Fruit fly (Drosophila melanogaster) whole organism, embryonic: ENCODE data around the gene CG10874.

Experiments used
- Antp ChIP-seq: fragments of 200-800 bp; sonication (Bioruptor generic); optimal IDR thresholded peaks from 3 replicates; lab custom pipeline; 2016; ENCODE audit warnings: missing biosample characterization, missing genetic modification characterization
- Atf-2 ChIP-seq: fragments of 200-800 bp; sonication (Bioruptor generic); optimal IDR thresholded peaks from 2 replicates; lab custom pipeline; 2016; ENCODE audit warnings: missing biosample characterization, missing genetic modification characterization
- B-H2 ChIP-seq: fragments of 200-800 bp; sonication (Bioruptor generic); optimal IDR thresholded peaks from 2 replicates; lab custom pipeline; 2018; ENCODE audit warnings: missing biosample characterization, mild to moderate bottlenecking, missing genetic modification characterization
- CG10565 ChIP-seq: fragments of 200-800 bp; sonication (Bioruptor generic); optimal IDR thresholded peaks from 3 replicates; lab custom pipeline; 2016; ENCODE audit warnings: missing biosample characterization, mild to moderate bottlenecking, missing genetic modification characterization
- CG12219 ChIP-seq: fragments of 200-800 bp; sonication (Bioruptor generic); optimal IDR thresholded peaks from 3 replicates; lab custom pipeline; 2018; ENCODE audit warnings: missing biosample characterization, mild to moderate bottlenecking, missing genetic modification characterization
- CG12391 ChIP-seq: fragments of 200-800 bp; sonication (Bioruptor generic); optimal IDR thresholded peaks from 3 replicates; lab custom pipeline; 2018; ENCODE audit warnings: missing biosample characterization, mild to moderate bottlenecking, missing genetic modification characterization, moderate library complexity
- CG14014 ChIP-seq: fragments of 200-800 bp; sonication (Bioruptor generic); IDR thresholded peaks from 2 replicates; pipeline ENCODE4 v1.3.6; 2022; ENCODE audit warnings: missing biosample characterization, missing genetic modification characterization
- CG15269 ChIP-seq: fragments of 200-800 bp; sonication (Bioruptor generic); optimal IDR thresholded peaks from 2 replicates; lab custom pipeline; 2018; ENCODE audit warnings: missing biosample characterization, mild to moderate bottlenecking, missing genetic modification characterization, moderate library complexity
- CG2199 ChIP-seq: fragments of 200-800 bp; sonication (Bioruptor generic); IDR thresholded peaks from 3 replicates; pipeline ENCODE4 v1.3.6; 2022; ENCODE audit warnings: missing biosample characterization, missing genetic modification characterization
- CG3281 ChIP-seq: fragments of 200-800 bp; sonication (Bioruptor generic); optimal IDR thresholded peaks from 3 replicates; lab custom pipeline; 2017; ENCODE audit warnings: missing biosample characterization, mild to moderate bottlenecking, missing genetic modification characterization
- CG6175 ChIP-seq: fragments of 200-800 bp; sonication (Bioruptor generic); IDR thresholded peaks from 3 replicates; pipeline ENCODE4 v1.3.6; 2022; ENCODE audit warnings: missing biosample characterization, missing genetic modification characterization
- CG6765 ChIP-seq: fragments of 200-800 bp; sonication (Bioruptor generic); optimal IDR thresholded peaks from 3 replicates; lab custom pipeline; 2017; ENCODE audit warnings: missing biosample characterization, mild to moderate bottlenecking, missing genetic modification characterization
- CG7372 ChIP-seq: fragments of 200-800 bp; sonication (Bioruptor generic); IDR thresholded peaks from 2 replicates; pipeline ENCODE4 v1.3.6; 2022; ENCODE audit warnings: missing biosample characterization, missing genetic modification characterization
- CG7839 ChIP-seq: fragments of 200-800 bp; sonication (Bioruptor generic); optimal IDR thresholded peaks from 3 replicates; lab custom pipeline; 2018; ENCODE audit warnings: missing biosample characterization, mild to moderate bottlenecking, missing genetic modification characterization, moderate library complexity
- CG9437 ChIP-seq: fragments of 200-800 bp; sonication (Bioruptor generic); optimal IDR thresholded peaks from 2 replicates; lab custom pipeline; 2018; ENCODE audit warnings: missing biosample characterization, mild to moderate bottlenecking, missing genetic modification characterization
- Dfd ChIP-seq, 2 experiments: fragments of >200 bp; optimal IDR thresholded peaks; 2 replicates each; lab custom pipeline; 2017; ENCODE audit warnings: missing biosample characterization in 2 of 2, missing genetic modification characterization in 2 of 2
- ERR ChIP-seq: fragments of 200-800 bp; sonication (Bioruptor generic); optimal IDR thresholded peaks from 2 replicates; lab custom pipeline; 2016; ENCODE audit warnings: missing biosample characterization, missing genetic modification characterization
- GATAe ChIP-seq: fragments of 200-800 bp; sonication (Bioruptor generic); conservative IDR thresholded peaks from 2 replicates; pipeline ENCODE4 v1.3.6; 2022; ENCODE audit warnings: missing biosample characterization, missing genetic modification characterization
- H15 ChIP-seq: fragments of 200-800 bp; sonication (Bioruptor generic); IDR thresholded peaks from 3 replicates; pipeline ENCODE4 v1.3.6; 2022; ENCODE audit warnings: missing biosample characterization, missing genetic modification characterization
- H2.0 ChIP-seq: fragments of 200-800 bp; sonication (Bioruptor generic); IDR thresholded peaks from 2 replicates; pipeline ENCODE4 v1.3.6; 2022; ENCODE audit warnings: missing biosample characterization, missing genetic modification characterization
- Hmx ChIP-seq: fragments of 200-800 bp; sonication (Bioruptor generic); optimal IDR thresholded peaks from 2 replicates; lab custom pipeline; 2016; ENCODE audit warnings: missing biosample characterization, missing genetic modification characterization
- Hr39 ChIP-seq: fragments of >200 bp; optimal IDR thresholded peaks from 2 replicates; lab custom pipeline; 2017
- Hr51 ChIP-seq, 2 experiments: fragments of 200-800 bp; sonication (Bioruptor generic); optimal IDR thresholded peaks; 2 replicates in 1 of 2; 3 replicates in 1 of 2; lab custom pipeline; 2016 to 2018; ENCODE audit warnings: missing biosample characterization in 2 of 2, missing genetic modification characterization in 2 of 2, mild to moderate bottlenecking in 1 of 2, moderate library complexity in 1 of 2
- Kr ChIP-seq: fragments of 200-800 bp; sonication (Bioruptor generic); optimal IDR thresholded peaks from 2 replicates; lab custom pipeline; 2017; ENCODE audit warnings: missing biosample characterization, mild to moderate bottlenecking, missing genetic modification characterization
- Lhr ChIP-seq: fragments of 200-800 bp; sonication (Bioruptor generic); optimal IDR thresholded peaks from 3 replicates; lab custom pipeline; 2017; ENCODE audit warnings: mild to moderate bottlenecking, missing biosample characterization, missing genetic modification reagents, missing genetic modification characterization
- MBD-R2 ChIP-seq: fragments of 200-800 bp; sonication (Bioruptor generic); IDR thresholded peaks from 2 replicates; pipeline ENCODE4 v1.3.6; 2022; ENCODE audit warnings: missing biosample characterization, missing genetic modification characterization
- Mad ChIP-seq: fragments of 200-800 bp; sonication (Bioruptor generic); optimal IDR thresholded peaks from 2 replicates; lab custom pipeline; 2016; ENCODE audit warnings: missing biosample characterization, missing genetic modification characterization
- Max ChIP-seq: fragments of 200-800 bp; sonication (Bioruptor generic); optimal IDR thresholded peaks from 2 replicates; lab custom pipeline; 2016; ENCODE audit warnings: missing biosample characterization, mild to moderate bottlenecking, missing genetic modification characterization
- Mrtf ChIP-seq: fragments of 200-800 bp; sonication (Bioruptor generic); IDR thresholded peaks from 3 replicates; pipeline ENCODE4 v1.3.6; 2022; ENCODE audit warnings: missing biosample characterization, missing genetic modification characterization
- Myb ChIP-seq: fragments of 200-800 bp; sonication (Bioruptor generic); optimal IDR thresholded peaks from 2 replicates; lab custom pipeline; 2016; ENCODE audit warnings: missing biosample characterization, missing genetic modification characterization
- Ptx1 ChIP-seq: fragments of 200-800 bp; sonication (Bioruptor generic); IDR thresholded peaks from 2 replicates; pipeline ENCODE4 v1.3.6; 2022; ENCODE audit warnings: missing biosample characterization, missing genetic modification characterization
- Side ChIP-seq: fragments of 200-800 bp; sonication (Bioruptor generic); optimal IDR thresholded peaks from 2 replicates; lab custom pipeline; 2016; ENCODE audit warnings: missing biosample characterization, missing genetic modification characterization
- al ChIP-seq: fragments of 200-800 bp; sonication (Bioruptor generic); IDR thresholded peaks from 2 replicates; pipeline ENCODE4 v1.3.6; 2022; ENCODE audit warnings: missing biosample characterization, missing genetic modification characterization
- amos ChIP-seq: fragments of 200-800 bp; sonication (Bioruptor generic); IDR thresholded peaks from 2 replicates; pipeline ENCODE4 v1.3.6; 2022; ENCODE audit warnings: missing biosample characterization, missing genetic modification characterization; ENCODE audit not compliant: partially characterized antibody
- cato ChIP-seq: fragments of 200-800 bp; sonication (Bioruptor generic); optimal IDR thresholded peaks from 2 replicates; lab custom pipeline; 2016; ENCODE audit warnings: missing biosample characterization, missing genetic modification characterization, borderline replicate concordance
- cg ChIP-seq: fragments of 200-800 bp; sonication (Bioruptor generic); optimal IDR thresholded peaks from 3 replicates; lab custom pipeline; 2019; ENCODE audit warnings: missing biosample characterization, mild to moderate bottlenecking, missing genetic modification characterization, moderate library complexity
- dpn ChIP-seq, 2 experiments: fragments of 200-800 bp; sonication (Bioruptor generic); optimal IDR thresholded peaks; 3 replicates each; lab custom pipeline; 2016; ENCODE audit warnings: missing biosample characterization in 2 of 2, missing genetic modification characterization in 2 of 2
- esg ChIP-seq: fragments of 200-800 bp; sonication (Bioruptor generic); conservative IDR thresholded peaks from 2 replicates; pipeline ENCODE4 v1.3.6; 2022; ENCODE audit warnings: missing biosample characterization, missing genetic modification characterization
- eve ChIP-seq, 2 experiments: fragments of >200 bp; optimal IDR thresholded peaks; 2 replicates each; lab custom pipeline; 2017; ENCODE audit warnings: missing biosample characterization in 2 of 2, missing genetic modification characterization in 2 of 2
- exex ChIP-seq: fragments of 200-800 bp; sonication (Bioruptor generic); optimal IDR thresholded peaks from 4 replicates; lab custom pipeline; 2018; ENCODE audit warnings: missing biosample characterization, mild to moderate bottlenecking, missing genetic modification characterization, moderate library complexity
- fd3F ChIP-seq: fragments of 200-800 bp; sonication (Bioruptor generic); optimal IDR thresholded peaks from 2 replicates; lab custom pipeline; 2018; ENCODE audit warnings: missing biosample characterization, mild to moderate bottlenecking, missing genetic modification characterization, moderate library complexity
- gfzf ChIP-seq: fragments of 200-800 bp; sonication (Bioruptor generic); optimal IDR thresholded peaks from 2 replicates; lab custom pipeline; 2016; ENCODE audit warnings: missing biosample characterization, mild to moderate bottlenecking, missing genetic modification characterization, moderate library complexity
- grn ChIP-seq: fragments of 200-800 bp; sonication (Bioruptor generic); optimal IDR thresholded peaks from 3 replicates; lab custom pipeline; 2017; ENCODE audit warnings: missing biosample characterization, missing genetic modification characterization
- gro ChIP-seq: fragments of 200-800 bp; sonication (Bioruptor generic); optimal IDR thresholded peaks from 2 replicates; lab custom pipeline; 2016; ENCODE audit warnings: missing biosample characterization, missing genetic modification characterization
- gsb-n ChIP-seq: fragments of 200-800 bp; sonication (Bioruptor generic); optimal IDR thresholded peaks from 3 replicates; lab custom pipeline; 2018; ENCODE audit warnings: missing biosample characterization, mild to moderate bottlenecking, missing genetic modification characterization
- insv ChIP-seq, 2 experiments: fragments of 200-800 bp; sonication (Bioruptor generic); optimal IDR thresholded peaks; 3 replicates each; lab custom pipeline; 2016 to 2018; ENCODE audit warnings: missing biosample characterization in 2 of 2, missing genetic modification characterization in 2 of 2
- nau ChIP-seq: fragments of 200-800 bp; sonication (Bioruptor generic); optimal IDR thresholded peaks from 3 replicates; lab custom pipeline; 2017; ENCODE audit warnings: missing biosample characterization, mild to moderate bottlenecking, missing genetic modification characterization, missing genetic modification reagents
- nerfin-2 ChIP-seq: fragments of 200-800 bp; sonication (Bioruptor generic); IDR thresholded peaks from 2 replicates; pipeline ENCODE4 v1.3.6; 2022; ENCODE audit warnings: missing biosample characterization, missing genetic modification characterization; ENCODE audit not compliant: partially characterized antibody
- pnt ChIP-seq: fragments of 200-800 bp; sonication (Bioruptor generic); optimal IDR thresholded peaks from 3 replicates; lab custom pipeline; 2016; ENCODE audit warnings: missing biosample characterization, missing genetic modification characterization
- run ChIP-seq: fragments of 200-800 bp; sonication (Bioruptor generic); optimal IDR thresholded peaks from 3 replicates; lab custom pipeline; 2018; ENCODE audit warnings: missing biosample characterization, mild to moderate bottlenecking, missing genetic modification characterization

CG10874 gene

DNA sequence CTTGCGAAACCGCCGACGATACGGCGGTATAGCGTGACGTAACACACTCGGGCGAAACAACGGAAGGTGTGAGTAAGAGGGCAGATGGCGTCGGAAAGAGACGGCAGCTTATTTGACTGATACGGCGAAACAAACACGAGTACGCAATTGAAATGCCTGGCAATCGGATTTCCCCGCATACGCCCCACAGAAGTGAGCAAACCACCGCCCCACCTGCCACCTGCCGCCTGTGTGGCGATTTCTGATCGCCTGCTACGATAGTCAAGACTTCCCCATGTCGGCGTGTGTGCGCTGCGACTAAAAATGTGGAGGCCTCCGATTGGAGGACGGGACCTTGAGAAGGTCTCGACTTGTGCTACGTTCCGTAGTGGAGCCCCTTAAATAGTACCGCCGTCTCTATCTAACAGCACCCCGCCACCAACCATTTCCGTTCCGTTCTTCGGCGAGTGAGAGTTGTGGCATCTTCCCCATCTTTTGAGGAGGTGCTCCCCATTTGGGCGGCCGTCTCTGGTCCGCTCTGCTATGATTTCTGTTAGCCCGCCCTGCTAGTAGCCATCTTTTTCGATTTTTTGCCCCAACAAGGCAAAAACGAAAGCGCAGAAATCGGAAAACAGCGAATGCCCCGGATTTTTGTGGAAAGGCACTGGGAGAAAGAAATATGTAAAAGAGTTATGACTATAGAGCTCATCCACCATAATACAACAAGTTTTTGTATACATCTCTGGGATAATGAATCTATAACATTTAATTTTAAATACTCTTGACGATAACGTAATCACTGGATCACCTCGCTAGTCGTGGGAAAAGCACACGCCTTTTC is 6.6 kb upstream of the CG10874 start:
- TF ChIP-seq exex (tag; lab: Kevin White, UChicago), result peak; percentile 36
- peak; percentile 94 for TF ChIP-seq CG9437
- peak; percentile 76 for TF ChIP-seq Mad (GFP tag; lab: Kevin White, UChicago)
- TF ChIP-seq cato (GFP tag; lab: Kevin White, UChicago), result peak; percentile 70
- peak; percentile 86 to 91 for TF ChIP-seq dpn (GFP tag; optimal IDR thresholded peaks at IDR 0.05; lab: Kevin White, UChicago)
- no peak for TF ChIP-seq esg (GFP tag; lab: Robert Waterston, UW)
- TF ChIP-seq Ptx1 (GFP tag; lab: Robert Waterston, UW), result no peak
- TF ChIP-seq CG15269 (tag; lab: Kevin White, UChicago), result peak; percentile 82
- no peak for TF ChIP-seq GATAe
- TF ChIP-seq Atf-2 (GFP tag; lab: Kevin White, UChicago), result peak; percentile 86
- TF ChIP-seq CG7839, result peak; percentile 89
- TF ChIP-seq pnt (GFP tag; lab: Kevin White, UChicago), result peak; percentile 87
- peak; percentile 88 for TF ChIP-seq Antp (GFP tag; lab: Kevin White, UChicago)
- peak; percentile 57 for TF ChIP-seq cg
- peak; percentile 28 for TF ChIP-seq B-H2
- TF ChIP-seq Hr51 (GFP tag; optimal IDR thresholded peaks at IDR 0.05; lab: Kevin White, UChicago), result peak; percentile 66 to 88
- no peak for TF ChIP-seq CG14014
- no peak for TF ChIP-seq insv (GFP tag; optimal IDR thresholded peaks at IDR 0.05; lab: Kevin White, UChicago)
- no peak for TF ChIP-seq Dfd (GFP tag; optimal IDR thresholded peaks at IDR 0.05; lab: Kevin White, UChicago)
- no peak for TF ChIP-seq CG2199 (GFP tag; lab: Robert Waterston, UW)
- TF ChIP-seq nau, result peak; percentile 74
- peak; percentile 80 for TF ChIP-seq gro (GFP tag; lab: Kevin White, UChicago)
- no peak for TF ChIP-seq H15 (GFP tag; lab: Robert Waterston, UW)
- TF ChIP-seq Myb (GFP tag; lab: Kevin White, UChicago), result peak; percentile 60
- peak; percentile 72 for TF ChIP-seq run (tag; lab: Kevin White, UChicago)
- no peak for TF ChIP-seq CG7372 (GFP tag; lab: Robert Waterston, UW)
- TF ChIP-seq MBD-R2, result no peak
- peak; percentile 53 for TF ChIP-seq CG6765 (GFP tag; lab: Kevin White, UChicago)
- no peak for TF ChIP-seq Kr (GFP tag; lab: Kevin White, UChicago)
- TF ChIP-seq Hr39 (lab: Kevin White, UChicago), result no peak
- peak; percentile 90 for TF ChIP-seq Side
- TF ChIP-seq grn, result peak; percentile 78
- TF ChIP-seq ERR (GFP tag; lab: Kevin White, UChicago), result peak; percentile 73
- peak; percentile 88 for TF ChIP-seq CG12219 (GFP tag; lab: Kevin White, UChicago)
- TF ChIP-seq fd3F (GFP tag; lab: Kevin White, UChicago), result peak; percentile 46
- peak; percentile 48 for TF ChIP-seq CG10565 (GFP tag; lab: Kevin White, UChicago)
- TF ChIP-seq Mrtf (GFP tag; lab: Robert Waterston, UW), result no peak
- no peak for TF ChIP-seq nerfin-2
- no peak for TF ChIP-seq amos
- no peak for TF ChIP-seq gfzf
- no peak for TF ChIP-seq al (GFP tag; lab: Robert Waterston, UW)
- TF ChIP-seq CG6175 (GFP tag; lab: Robert Waterston, UW), result no peak
- no peak for TF ChIP-seq H2.0 (GFP tag; lab: Robert Waterston, UW)
- peak; percentile 62 for TF ChIP-seq Lhr (GFP tag; lab: Kevin White, UChicago)
- TF ChIP-seq CG12391 (tag; lab: Kevin White, UChicago), result peak; percentile 90
- peak; percentile 55 for TF ChIP-seq Hmx (GFP tag; lab: Kevin White, UChicago)
- peak; percentile 86 for TF ChIP-seq gsb-n
- peak; percentile 80 for TF ChIP-seq CG3281 (GFP tag; lab: Kevin White, UChicago)
- peak in 1 of 2 experiments; percentile 94 for TF ChIP-seq eve (GFP tag; optimal IDR thresholded peaks at IDR 0.05; lab: Kevin White, UChicago)
- peak; percentile 89 for TF ChIP-seq Max
